Worm (Caenorhabditis elegans): ENCODE results near the gene Y46G5A.15.

Gene Y46G5A.15

DNA sequence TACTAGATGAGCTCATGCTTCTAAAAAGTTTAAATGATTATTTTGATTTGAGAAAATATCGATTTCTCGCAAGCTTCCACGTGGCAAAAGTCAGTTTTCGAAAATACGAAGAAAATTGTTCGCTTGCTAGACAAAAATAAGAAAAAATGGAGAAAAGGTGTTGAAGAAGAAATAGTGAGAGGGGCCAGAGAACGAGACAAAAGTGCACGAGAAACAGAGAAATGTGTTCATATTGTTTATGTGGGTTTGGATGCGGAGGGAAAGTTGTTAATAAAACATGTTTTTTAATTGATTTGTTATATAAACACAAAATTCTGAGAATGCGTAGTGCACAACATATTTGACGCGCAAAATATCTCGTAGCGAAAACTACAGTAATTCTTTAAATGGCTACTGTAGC is at the start of gene Y46G5A.15:
Gene Y46G5A.15 (minus strand): TSS at position 26 of the 400 bp plus-strand sequence.
- no peak for TF ChIP-seq efl-1 (optimal IDR thresholded peaks at IDR 0.05)
- TF ChIP-seq efl-1 (GFP tag; optimal IDR thresholded peaks at IDR 0.05 in 1 of 2) = peak in 1 of 2 experiments; percentile 30
- TF ChIP-seq rnt-1 (tag; optimal IDR thresholded peaks at IDR 0.05) = no peak

DNA sequence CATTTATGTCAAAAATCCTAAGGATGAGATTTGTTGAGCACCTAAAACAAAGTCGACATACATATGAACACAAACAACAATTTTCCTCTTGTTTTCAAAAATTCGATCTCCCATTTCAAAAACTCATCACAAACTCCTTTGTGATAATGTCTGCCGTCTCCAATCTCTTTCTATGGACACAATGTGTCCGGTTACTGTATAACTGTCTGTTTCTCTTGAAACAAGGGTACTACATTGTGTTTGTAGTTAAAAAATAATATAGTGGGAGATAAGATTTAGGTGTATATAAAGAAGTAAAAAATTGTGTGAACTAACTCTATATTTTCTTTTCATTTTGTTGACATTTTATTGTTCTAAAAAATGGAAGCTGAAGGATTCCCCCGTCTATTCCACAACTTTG is 45.1 kb upstream of the Y46G5A.15 start, which contains the start of gene bcmo-1:
Gene bcmo-1 (plus strand): TSS at position 330 of the 400 bp plus-strand sequence.
- TF ChIP-seq skn-1 (tag; optimal IDR thresholded peaks at IDR 0.05) = no peak
- TF ChIP-seq nhr-20 (tag; optimal IDR thresholded peaks at IDR 0.05) = peak; percentile 25

DNA sequence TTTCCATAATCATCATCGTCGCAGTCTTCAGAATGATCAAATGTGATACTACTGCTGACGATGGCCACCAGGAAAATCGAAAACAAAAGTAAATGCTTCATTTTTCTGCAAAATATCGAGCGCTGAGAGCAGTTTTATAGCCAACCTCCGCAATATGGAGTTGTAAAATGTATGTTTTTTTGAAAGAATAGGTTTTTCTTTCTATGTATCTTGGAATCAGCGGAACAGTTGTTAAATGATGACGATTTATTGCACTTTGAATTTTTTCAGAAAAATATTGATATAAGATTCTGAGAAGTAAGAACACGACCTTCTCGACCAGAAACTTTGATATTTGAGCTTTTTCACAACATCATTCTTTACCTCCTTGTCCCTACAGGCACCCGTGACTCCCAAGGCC is 43.6 kb upstream of the Y46G5A.15 start, which contains the start of gene Y46G5A.23:
Gene Y46G5A.23 (minus strand): TSS at position 101 of the 400 bp plus-strand sequence.
- TF ChIP-seq fkh-8 (tag; optimal IDR thresholded peaks at IDR 0.05) = no peak
- TF ChIP-seq nhr-28 (tag; optimal IDR thresholded peaks at IDR 0.05) = no peak
- TF ChIP-seq F16B12.6 (tag; optimal IDR thresholded peaks at IDR 0.05) = no peak
- no peak for TF ChIP-seq aha-1 (tag; optimal IDR thresholded peaks at IDR 0.05)
- no peak for TF ChIP-seq ceh-88 (GFP tag; IDR thresholded peaks at IDR 0.05)
- no peak for TF ChIP-seq C04F5.9 (tag; optimal IDR thresholded peaks at IDR 0.05)
- no peak for TF ChIP-seq swsn-7 (tag; optimal IDR thresholded peaks at IDR 0.05)
- no peak for TF ChIP-seq xbp-1 (tag; optimal IDR thresholded peaks at IDR 0.05)
- no peak for TF ChIP-seq hlh-17 (GFP tag; optimal IDR thresholded peaks at IDR 0.05; ENCODE audit: borderline replicate concordance)
- no peak for TF ChIP-seq nhr-12 (tag; optimal IDR thresholded peaks at IDR 0.05)
- no peak for TF ChIP-seq efl-3 (GFP tag; optimal IDR thresholded peaks at IDR 0.05)
- no peak for TF ChIP-seq nhr-90 (tag; optimal IDR thresholded peaks at IDR 0.05; ENCODE audit: poor library complexity)
- no peak for TF ChIP-seq ets-5 (GFP tag; IDR thresholded peaks at IDR 0.05)
- no peak for TF ChIP-seq snpc-4 (tag; optimal IDR thresholded peaks at IDR 0.05)
- TF ChIP-seq mef-2 (tag; optimal IDR thresholded peaks at IDR 0.05) = no peak
- TF ChIP-seq mdl-1 (tag; optimal IDR thresholded peaks at IDR 0.05) = no peak
- TF ChIP-seq fkh-4 (tag; optimal IDR thresholded peaks at IDR 0.05; ENCODE audit: borderline replicate concordance) = no peak

DNA sequence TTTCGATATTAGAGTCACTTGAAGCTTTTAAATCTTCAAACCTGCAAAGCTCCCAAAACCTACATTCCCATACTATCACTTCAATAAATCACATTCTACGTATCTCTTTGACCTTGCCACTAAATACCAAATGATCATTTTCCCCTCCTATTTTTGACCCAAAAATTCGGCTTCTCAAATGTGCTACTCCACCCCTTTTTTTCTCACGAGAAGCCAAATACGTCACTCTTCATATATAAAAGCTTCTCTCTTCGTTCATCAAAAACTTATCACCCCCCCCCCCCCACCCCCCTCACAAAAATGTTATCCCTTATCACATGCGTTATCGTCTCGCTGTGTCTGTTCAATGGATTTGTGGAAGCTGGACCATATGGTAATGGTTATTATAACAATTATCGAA is 41.5 kb upstream of the Y46G5A.15 start, which contains the start of gene Y46G5A.38:
Gene Y46G5A.38 (plus strand): TSS at position 301 of the 400 bp plus-strand sequence.
- TF ChIP-seq efl-1 (optimal IDR thresholded peaks at IDR 0.05) (no peak), efl-1 (GFP tag; optimal IDR thresholded peaks at IDR 0.05 in 1 of 2) (no peak), jun-1 (tag; optimal IDR thresholded peaks at IDR 0.05) (no peak), zag-1 (tag; optimal IDR thresholded peaks at IDR 0.05) (no peak), rnt-1 (tag; optimal IDR thresholded peaks at IDR 0.05) (no peak), nhr-71 (tag; optimal IDR thresholded peaks at IDR 0.05) (no peak), mep-1 (tag; optimal IDR thresholded peaks at IDR 0.05) (no peak), pax-3 (tag; optimal IDR thresholded peaks at IDR 0.05) (no peak), lin-14 (GFP tag; optimal IDR thresholded peaks at IDR 0.05) (no peak), aha-1 (tag; optimal IDR thresholded peaks at IDR 0.05) (no peak), alr-1 (tag; optimal IDR thresholded peaks at IDR 0.05; ENCODE audit: borderline replicate concordance) (no peak), lin-13 (GFP tag; optimal IDR thresholded peaks at IDR 0.05) (no peak), unc-130 (tag; optimal IDR thresholded peaks at IDR 0.05) (no peak), aly-2 (tag; optimal IDR thresholded peaks at IDR 0.05) (no peak)

DNA sequence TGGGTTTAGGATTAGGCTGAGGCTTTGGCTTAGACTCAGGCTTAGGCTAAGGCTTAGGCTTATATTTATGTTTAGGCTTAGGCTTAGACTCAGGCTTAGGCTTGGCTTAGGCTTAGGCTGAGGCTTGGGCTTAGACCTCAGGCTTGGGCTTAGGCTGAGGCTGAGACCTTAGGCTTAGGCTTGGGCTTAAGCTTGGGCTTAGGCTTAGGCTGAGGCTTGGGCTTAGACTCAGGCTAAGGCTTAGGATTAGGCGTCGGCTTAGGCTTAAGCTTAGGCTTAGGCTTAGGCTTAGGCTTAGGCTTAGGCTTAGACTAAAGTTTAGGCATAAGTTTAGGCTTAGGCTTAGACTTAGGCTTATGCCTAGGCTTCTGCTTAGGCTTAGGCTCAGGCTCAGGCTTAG is 39.2 kb upstream of the Y46G5A.15 start:
- TF ChIP-seq nhr-237 (tag; optimal IDR thresholded peaks at IDR 0.05) (no peak), unc-62 (GFP tag; optimal IDR thresholded peaks at IDR 0.05) (no peak), fos-1 (tag; optimal IDR thresholded peaks at IDR 0.05) (no peak), tlp-1 (tag; optimal IDR thresholded peaks at IDR 0.05) (no peak), sptf-1 (tag; optimal IDR thresholded peaks at IDR 0.05) (no peak), egl-13 (tag; optimal IDR thresholded peaks at IDR 0.05) (no peak), unc-86 (tag; optimal IDR thresholded peaks at IDR 0.05) (no peak), snpc-4 (tag; optimal IDR thresholded peaks at IDR 0.05) (no peak), aha-1 (tag; optimal IDR thresholded peaks at IDR 0.05) (no peak), lin-15B (tag; optimal IDR thresholded peaks at IDR 0.05) (no peak)
